Fruit fly (Drosophila melanogaster) whole organism, embryonic: ENCODE results near the gene U2af50.
A peak's percentile ranks its signal among the peaks of the same experiment; 100 is the strongest.

Experiments used
- Bdp1 ChIP-seq: fragments of 200-800 bp; sonication (Bioruptor generic); optimal IDR thresholded peaks from 3 replicates; lab custom pipeline; 2016; ENCODE audit warnings: missing biosample characterization, missing genetic modification characterization
- BtbVII ChIP-seq: fragments of 200-800 bp; sonication (Bioruptor generic); optimal IDR thresholded peaks from 3 replicates; lab custom pipeline; 2017; ENCODE audit warnings: missing biosample characterization, mild to moderate bottlenecking, missing genetic modification characterization
- CG11695 ChIP-seq: fragments of 200-800 bp; sonication (Bioruptor generic); IDR thresholded peaks from 3 replicates; pipeline ENCODE4 v1.3.6; 2022; ENCODE audit warnings: missing biosample characterization, missing genetic modification characterization
- CG11696 ChIP-seq: fragments of 200-800 bp; sonication (Bioruptor generic); IDR thresholded peaks from 2 replicates; pipeline ENCODE4 v1.3.6; 2022; ENCODE audit warnings: missing biosample characterization, missing genetic modification characterization
- CG1233 ChIP-seq: fragments of 200-800 bp; sonication (Bioruptor generic); optimal IDR thresholded peaks from 4 replicates; lab custom pipeline; 2018; ENCODE audit warnings: missing biosample characterization, mild to moderate bottlenecking, missing genetic modification characterization
- CG13424 ChIP-seq: fragments of 200-800 bp; sonication (Bioruptor generic); optimal IDR thresholded peaks from 2 replicates; lab custom pipeline; 2019; ENCODE audit warnings: missing biosample characterization, mild to moderate bottlenecking, missing genetic modification characterization, moderate library complexity
- CG14050 ChIP-seq: fragments of 200-800 bp; sonication (Bioruptor generic); IDR thresholded peaks from 3 replicates; pipeline ENCODE4 v1.3.6; 2022; ENCODE audit warnings: missing biosample characterization, missing genetic modification characterization
- CG14710 ChIP-seq: fragments of 200-800 bp; sonication (Bioruptor generic); optimal IDR thresholded peaks from 3 replicates; lab custom pipeline; 2019; ENCODE audit warnings: missing biosample characterization, mild to moderate bottlenecking, missing genetic modification characterization, moderate library complexity
- CG16779 ChIP-seq: fragments of 200-800 bp; sonication (Bioruptor generic); IDR thresholded peaks from 2 replicates; pipeline ENCODE4 v1.3.6; 2022; ENCODE audit warnings: missing biosample characterization, missing genetic modification characterization
- CG16863 ChIP-seq: fragments of 200-800 bp; sonication (Bioruptor generic); optimal IDR thresholded peaks from 3 replicates; lab custom pipeline; 2016; ENCODE audit warnings: missing biosample characterization, missing genetic modification characterization
- CG17359 ChIP-seq: fragments of 200-800 bp; sonication (Bioruptor generic); optimal IDR thresholded peaks from 3 replicates; lab custom pipeline; 2018; ENCODE audit warnings: missing biosample characterization, mild to moderate bottlenecking, missing genetic modification characterization, moderate library complexity
- CG1792 ChIP-seq: fragments of 200-800 bp; sonication (Bioruptor generic); optimal IDR thresholded peaks from 2 replicates; lab custom pipeline; 2016; ENCODE audit warnings: missing biosample characterization, missing genetic modification characterization
- CG18476 ChIP-seq: fragments of 200-800 bp; sonication (Bioruptor generic); optimal IDR thresholded peaks from 2 replicates; lab custom pipeline; 2016; ENCODE audit warnings: missing biosample characterization, mild to moderate bottlenecking, missing genetic modification characterization
- CG18764 ChIP-seq: fragments of 200-800 bp; sonication (Bioruptor generic); optimal IDR thresholded peaks from 3 replicates; lab custom pipeline; 2016; ENCODE audit warnings: missing biosample characterization, missing genetic modification characterization
- CG3163 ChIP-seq: fragments of 200-800 bp; sonication (Bioruptor generic); optimal IDR thresholded peaks from 3 replicates; lab custom pipeline; 2016; ENCODE audit warnings: missing biosample characterization, missing genetic modification characterization
- CG42726 ChIP-seq: fragments of 200-800 bp; sonication (Bioruptor generic); IDR thresholded peaks from 2 replicates; pipeline ENCODE4 v1.3.6; 2022; ENCODE audit warnings: missing biosample characterization, missing genetic modification characterization; ENCODE audit not compliant: partially characterized antibody
- CG4730 ChIP-seq: fragments of 200-800 bp; sonication (Bioruptor generic); IDR thresholded peaks from 2 replicates; pipeline ENCODE4 v1.3.6; 2022; ENCODE audit warnings: missing biosample characterization, missing genetic modification characterization
- CG5245 ChIP-seq: fragments of 200-800 bp; sonication (Bioruptor generic); optimal IDR thresholded peaks from 3 replicates; lab custom pipeline; 2016; ENCODE audit warnings: missing biosample characterization, missing genetic modification characterization
- CG6654 ChIP-seq: fragments of 200-800 bp; sonication (Bioruptor generic); optimal IDR thresholded peaks from 2 replicates; lab custom pipeline; 2017; ENCODE audit warnings: missing biosample characterization, mild to moderate bottlenecking, missing genetic modification characterization
- CG6765 ChIP-seq: fragments of 200-800 bp; sonication (Bioruptor generic); optimal IDR thresholded peaks from 3 replicates; lab custom pipeline; 2017; ENCODE audit warnings: missing biosample characterization, mild to moderate bottlenecking, missing genetic modification characterization
- CG6813 ChIP-seq: fragments of 200-800 bp; sonication (Bioruptor generic); optimal IDR thresholded peaks from 2 replicates; lab custom pipeline; 2017; ENCODE audit warnings: missing biosample characterization, missing genetic modification characterization, mild to moderate bottlenecking, moderate library complexity, missing genetic modification reagents
- CG8281 ChIP-seq: fragments of 200-800 bp; sonication (Bioruptor generic); optimal IDR thresholded peaks from 2 replicates; lab custom pipeline; 2018; ENCODE audit warnings: missing biosample characterization, mild to moderate bottlenecking, missing genetic modification characterization, moderate library complexity
- Dll ChIP-seq: fragments of 200-800 bp; sonication (Bioruptor generic); IDR thresholded peaks from 4 replicates; pipeline ENCODE4 v1.3.6; 2022; ENCODE audit warnings: missing biosample characterization, missing genetic modification characterization; ENCODE audit not compliant: partially characterized antibody
- Jarid2 ChIP-seq: fragments of 200-800 bp; sonication (Bioruptor generic); optimal IDR thresholded peaks from 3 replicates; lab custom pipeline; 2017; ENCODE audit warnings: mild to moderate bottlenecking, missing biosample characterization, missing genetic modification reagents, missing genetic modification characterization
- Nf-YA ChIP-seq: fragments of 200-800 bp; sonication (Bioruptor generic); IDR thresholded peaks from 2 replicates; pipeline ENCODE4 v1.3.6; 2022; ENCODE audit warnings: missing biosample characterization, missing genetic modification characterization
- Nf-YB ChIP-seq: fragments of 200-800 bp; sonication (Bioruptor generic); optimal IDR thresholded peaks from 3 replicates; lab custom pipeline; 2019; ENCODE audit warnings: missing biosample characterization, mild to moderate bottlenecking, missing genetic modification characterization, moderate library complexity
- Scr ChIP-seq: fragments of 200-800 bp; sonication (Bioruptor generic); IDR thresholded peaks from 2 replicates; pipeline ENCODE4 v1.3.6; 2022; ENCODE audit warnings: missing biosample characterization, missing genetic modification characterization; ENCODE audit not compliant: partially characterized antibody
- btn ChIP-seq: fragments of 200-800 bp; sonication (Bioruptor generic); optimal IDR thresholded peaks from 2 replicates; lab custom pipeline; 2016; ENCODE audit warnings: missing biosample characterization, missing genetic modification characterization
- caup ChIP-seq: fragments of 200-800 bp; sonication (Bioruptor generic); optimal IDR thresholded peaks from 3 replicates; lab custom pipeline; 2017; ENCODE audit warnings: missing biosample characterization, mild to moderate bottlenecking, missing genetic modification characterization, moderate library complexity; ENCODE audit not compliant: severe bottlenecking
- danr ChIP-seq: fragments of 200-800 bp; sonication (Bioruptor generic); IDR thresholded peaks from 2 replicates; pipeline ENCODE4 v1.3.6; 2022; ENCODE audit warnings: missing biosample characterization, missing genetic modification characterization
- dpn ChIP-seq, 2 experiments: fragments of 200-800 bp; sonication (Bioruptor generic); optimal IDR thresholded peaks; 3 replicates each; lab custom pipeline; 2016; ENCODE audit warnings: missing biosample characterization in 2 of 2, missing genetic modification characterization in 2 of 2
- emc ChIP-seq: fragments of 200-800 bp; sonication (Bioruptor generic); optimal IDR thresholded peaks from 2 replicates; lab custom pipeline; 2016; ENCODE audit warnings: missing biosample characterization, missing genetic modification characterization
- ewg ChIP-seq: fragments of 200-800 bp; sonication (Bioruptor generic); optimal IDR thresholded peaks from 3 replicates; lab custom pipeline; 2017; ENCODE audit warnings: mild to moderate bottlenecking, missing biosample characterization, missing genetic modification reagents, missing genetic modification characterization
- gce ChIP-seq: fragments of 200-800 bp; sonication (Bioruptor generic); IDR thresholded peaks from 3 replicates; pipeline ENCODE4 v1.3.6; 2022; ENCODE audit warnings: missing biosample characterization, missing genetic modification characterization
- jing ChIP-seq: fragments of 200-800 bp; sonication (Bioruptor generic); optimal IDR thresholded peaks from 2 replicates; lab custom pipeline; 2018; ENCODE audit warnings: missing biosample characterization, mild to moderate bottlenecking, missing genetic modification characterization
- kah ChIP-seq: fragments of 200-800 bp; sonication (Bioruptor generic); optimal IDR thresholded peaks from 2 replicates; lab custom pipeline; 2018; ENCODE audit warnings: missing biosample characterization, mild to moderate bottlenecking, missing genetic modification characterization
- mam ChIP-seq: fragments of 200-800 bp; sonication (Bioruptor generic); optimal IDR thresholded peaks from 3 replicates; lab custom pipeline; 2016; ENCODE audit warnings: missing biosample characterization, missing genetic modification characterization
- phol ChIP-seq: fragments of 200-800 bp; sonication (Bioruptor generic); optimal IDR thresholded peaks from 3 replicates; lab custom pipeline; 2018; ENCODE audit warnings: missing biosample characterization, mild to moderate bottlenecking, missing genetic modification characterization, moderate library complexity
- pita ChIP-seq: fragments of 200-800 bp; sonication (Bioruptor generic); optimal IDR thresholded peaks from 2 replicates; lab custom pipeline; 2017; ENCODE audit warnings: missing biosample characterization, mild to moderate bottlenecking, missing genetic modification characterization
- ranshi ChIP-seq: fragments of 200-800 bp; sonication (Bioruptor generic); IDR thresholded peaks from 2 replicates; pipeline ENCODE4 v1.3.6; 2022; ENCODE audit warnings: missing biosample characterization, missing genetic modification characterization
- rib ChIP-seq: fragments of 200-800 bp; sonication (Bioruptor generic); IDR thresholded peaks from 2 replicates; pipeline ENCODE4 v1.3.6; 2022; ENCODE audit warnings: missing biosample characterization, missing genetic modification characterization
- slbo ChIP-seq: fragments of 200-800 bp; sonication (Bioruptor generic); IDR thresholded peaks from 2 replicates; pipeline ENCODE4 v1.3.6; 2022; ENCODE audit warnings: missing biosample characterization, missing genetic modification characterization
- so ChIP-seq: fragments of 200-800 bp; sonication (Bioruptor generic); IDR thresholded peaks from 3 replicates; pipeline ENCODE4 v1.3.6; 2022; ENCODE audit warnings: missing biosample characterization, missing genetic modification characterization
- ssp ChIP-seq: fragments of 200-800 bp; sonication (Bioruptor generic); IDR thresholded peaks from 2 replicates; pipeline ENCODE4 v1.3.6; 2022; ENCODE audit warnings: missing biosample characterization, missing genetic modification characterization
- tna ChIP-seq: fragments of 200-800 bp; sonication (Bioruptor generic); IDR thresholded peaks from 2 replicates; pipeline ENCODE4 v1.3.6; 2022; ENCODE audit warnings: missing biosample characterization, missing genetic modification characterization; ENCODE audit not compliant: partially characterized antibody
- ttk ChIP-seq: fragments of 200-800 bp; sonication (Bioruptor generic); IDR thresholded peaks from 2 replicates; pipeline ENCODE4 v2.1.2; 2022; ENCODE audit warnings: missing biosample characterization, missing genetic modification characterization
- tup ChIP-seq: fragments of 200-800 bp; sonication (Bioruptor generic); optimal IDR thresholded peaks from 2 replicates; lab custom pipeline; 2016; ENCODE audit warnings: missing biosample characterization, mild to moderate bottlenecking, missing genetic modification characterization, moderate library complexity
- tx ChIP-seq: fragments of 200-800 bp; sonication (Bioruptor generic); optimal IDR thresholded peaks from 2 replicates; lab custom pipeline; 2016; ENCODE audit warnings: missing biosample characterization, missing genetic modification characterization
- vnd ChIP-seq: fragments of 200-800 bp; sonication (Bioruptor generic); IDR thresholded peaks from 3 replicates; pipeline ENCODE4 v1.3.6; 2022; ENCODE audit warnings: missing biosample characterization, missing genetic modification characterization; ENCODE audit not compliant: partially characterized antibody

U2af50 gene

DNA sequence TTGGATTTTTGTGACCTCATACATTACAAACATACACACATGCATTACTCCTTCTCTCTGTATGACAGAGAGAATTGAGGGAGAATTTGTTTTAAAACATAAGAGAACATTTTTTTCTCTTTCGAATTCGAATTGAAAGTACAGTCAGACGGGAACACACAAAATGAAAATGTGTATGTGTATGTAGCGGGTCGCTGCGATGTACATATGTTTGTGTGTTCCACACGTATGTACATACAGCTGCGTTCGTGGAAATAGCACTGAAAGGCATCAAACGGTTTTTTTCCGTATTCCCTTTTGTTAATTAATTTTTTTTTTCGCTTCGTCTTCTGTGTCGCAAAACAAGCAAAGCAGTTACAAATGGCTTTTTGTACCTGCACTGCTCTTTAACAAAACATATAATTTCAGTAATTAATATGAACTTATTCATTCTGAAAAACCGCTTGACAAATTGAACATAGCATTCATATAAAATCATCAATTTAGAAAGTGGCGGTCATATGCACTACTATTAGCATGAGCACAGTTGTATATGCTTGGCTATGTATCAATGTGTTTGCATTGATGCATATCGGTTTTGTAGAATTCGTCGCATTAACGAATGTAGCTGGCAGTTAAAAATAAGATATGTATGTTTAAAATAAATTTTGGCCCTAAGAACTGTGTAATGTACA lies 26.1 kb downstream of the U2af50 start (continued):
- TF ChIP-seq CG14710 (peak; percentile 96), CG8281 (tag; lab: Kevin White, UChicago) (peak; percentile 91), CG1233 (GFP tag; lab: Kevin White, UChicago) (peak; percentile 97), emc (GFP tag; lab: Kevin White, UChicago) (peak; percentile 90), Scr (GFP tag; lab: Robert Waterston, UW) (no peak), Dll (no peak), BtbVII (GFP tag; lab: Kevin White, UChicago) (peak; percentile 96), CG6813 (peak; percentile 95), slbo (GFP tag; lab: Robert Waterston, UW) (peak; percentile 90), CG11695 (peak; percentile 97), ssp (peak; percentile 80), gce (GFP tag; lab: Robert Waterston, UW) (peak; percentile 73; the same call in 1 of the 3 replicates), CG5245 (peak; percentile 83), CG13424 (tag; lab: Kevin White, UChicago) (peak; percentile 98), CG1792 (GFP tag; lab: Kevin White, UChicago) (peak; percentile 92), mam (GFP tag; lab: Kevin White, UChicago) (peak; percentile 95), dpn (GFP tag; optimal IDR thresholded peaks at IDR 0.05; lab: Kevin White, UChicago) (peak; percentile 95 to 96), CG6654 (GFP tag; lab: Kevin White, UChicago) (peak; percentile 86), Bdp1 (GFP tag; lab: Kevin White, UChicago) (peak; percentile 87), CG17359 (tag; lab: Kevin White, UChicago) (peak; percentile 95), kah (GFP tag; lab: Kevin White, UChicago) (peak; percentile 93), so (peak; percentile 94), ttk (GFP tag; lab: Robert Waterston, UW) (peak; percentile 90), Jarid2 (peak; percentile 83), jing (GFP tag; lab: Kevin White, UChicago) (peak; percentile 91), Nf-YB (GFP tag; lab: Kevin White, UChicago) (peak; percentile 86), tna (GFP tag; lab: Robert Waterston, UW) (no peak), tx (GFP tag; lab: Kevin White, UChicago) (peak; percentile 96), CG11696 (GFP tag; lab: Robert Waterston, UW) (peak; percentile 98), CG4730 (GFP tag; lab: Robert Waterston, UW) (peak; percentile 82), CG3163 (GFP tag; lab: Kevin White, UChicago) (peak; percentile 98), pita (GFP tag; lab: Kevin White, UChicago) (no peak), danr (GFP tag; lab: Robert Waterston, UW) (peak; percentile 90), Nf-YA (GFP tag; lab: Robert Waterston, UW) (peak; percentile 86), phol (tag; lab: Kevin White, UChicago) (peak; percentile 97), btn (GFP tag; lab: Kevin White, UChicago) (peak; percentile 92), CG42726 (GFP tag; lab: Robert Waterston, UW) (no peak), ewg (peak; percentile 91), CG6765 (GFP tag; lab: Kevin White, UChicago) (peak; percentile 94), ranshi (GFP tag; lab: Robert Waterston, UW) (peak; percentile 86), vnd (no peak), CG16863 (GFP tag; lab: Kevin White, UChicago) (peak; percentile 96), rib (GFP tag; lab: Robert Waterston, UW) (peak; percentile 87), caup (GFP tag; lab: Kevin White, UChicago) (peak; percentile 95), CG14050 (GFP tag; lab: Robert Waterston, UW) (peak; percentile 89), CG18764 (GFP tag; lab: Kevin White, UChicago) (peak; percentile 87), CG16779 (GFP tag; lab: Robert Waterston, UW) (0 out of 2 replicates have a peak, but pooled peaks have one; percentile 45), tup (GFP tag; lab: Kevin White, UChicago) (peak; percentile 84), CG18476 (GFP tag; lab: Kevin White, UChicago) (peak; percentile 96)
